Fruit fly (Drosophila melanogaster) whole organism, embryonic: ENCODE measurements around the gene CG1161.

Experiments used
- Awh ChIP-seq: fragments of 200-800 bp; sonication (Bioruptor generic); IDR thresholded peaks from 2 replicates; pipeline ENCODE4, ENCODE4 v1.3.6; 2022; ENCODE audit warnings: missing biosample characterization, missing genetic modification characterization
- Bgb ChIP-seq: fragments of 200-800 bp; sonication (Bioruptor generic); IDR thresholded peaks from 2 replicates; pipeline ENCODE4 v1.3.6; 2022; ENCODE audit warnings: missing biosample characterization, missing genetic modification characterization; ENCODE audit not compliant: partially characterized antibody
- Bteb2 ChIP-seq: fragments of 200-800 bp; sonication (Bioruptor generic); optimal IDR thresholded peaks from 2 replicates; lab custom pipeline; 2016; ENCODE audit warnings: missing biosample characterization, missing genetic modification characterization
- CG10366 ChIP-seq: fragments of 200-800 bp; sonication (Bioruptor generic); IDR thresholded peaks from 2 replicates; pipeline ENCODE4 v1.3.6; 2022; ENCODE audit warnings: missing biosample characterization, missing genetic modification characterization
- CG11398 ChIP-seq: fragments of 200-800 bp; sonication (Bioruptor generic); optimal IDR thresholded peaks from 2 replicates; lab custom pipeline; 2016; ENCODE audit warnings: missing biosample characterization, missing genetic modification characterization
- CG11504 ChIP-seq: fragments of 200-800 bp; sonication (Bioruptor generic); optimal IDR thresholded peaks from 3 replicates; lab custom pipeline; 2019; ENCODE audit warnings: missing biosample characterization, mild to moderate bottlenecking, missing genetic modification characterization, moderate library complexity
- CG12155 ChIP-seq: fragments of 200-800 bp; sonication (Bioruptor generic); optimal IDR thresholded peaks from 3 replicates; lab custom pipeline; 2016; ENCODE audit warnings: missing biosample characterization, missing genetic modification characterization
- CG13287 ChIP-seq: fragments of 200-800 bp; sonication (Bioruptor generic); IDR thresholded peaks from 2 replicates; pipeline ENCODE4 v1.3.6; 2022; ENCODE audit warnings: missing biosample characterization, missing genetic modification characterization; ENCODE audit not compliant: partially characterized antibody
- CG15479 ChIP-seq: fragments of 200-800 bp; sonication (Bioruptor generic); optimal IDR thresholded peaks from 3 replicates; lab custom pipeline; 2019; ENCODE audit warnings: missing biosample characterization, mild to moderate bottlenecking, missing genetic modification characterization, moderate library complexity
- CG1603 ChIP-seq: fragments of 200-800 bp; sonication (Bioruptor generic); optimal IDR thresholded peaks from 2 replicates; lab custom pipeline; 2019; ENCODE audit warnings: missing biosample characterization, mild to moderate bottlenecking, missing genetic modification characterization, moderate library complexity
- CG17912 ChIP-seq: fragments of 200-800 bp; sonication (Bioruptor generic); optimal IDR thresholded peaks from 2 replicates; lab custom pipeline; 2018; ENCODE audit warnings: missing biosample characterization, mild to moderate bottlenecking, missing genetic modification characterization
- CG2129 ChIP-seq: fragments of 200-800 bp; sonication (Bioruptor generic); IDR thresholded peaks from 2 replicates; pipeline ENCODE4 v1.3.6; 2022; ENCODE audit warnings: missing biosample characterization, missing genetic modification characterization; ENCODE audit not compliant: partially characterized antibody
- CG4328 ChIP-seq: fragments of 200-800 bp; sonication (Bioruptor generic); optimal IDR thresholded peaks from 3 replicates; lab custom pipeline; 2017; ENCODE audit warnings: missing biosample characterization, missing genetic modification reagents, missing genetic modification characterization
- CG4617 ChIP-seq: fragments of 200-800 bp; sonication (Bioruptor generic); optimal IDR thresholded peaks from 3 replicates; lab custom pipeline; 2016; ENCODE audit warnings: missing biosample characterization, missing genetic modification characterization, borderline replicate concordance
- CG7372 ChIP-seq: fragments of 200-800 bp; sonication (Bioruptor generic); IDR thresholded peaks from 2 replicates; pipeline ENCODE4 v1.3.6; 2022; ENCODE audit warnings: missing biosample characterization, missing genetic modification characterization
- CG8290 ChIP-seq, 3 experiments: fragments of 200-800 bp; sonication (Bioruptor generic); optimal IDR thresholded peaks; 2 replicates each; lab custom pipeline; 2016 to 2019; ENCODE audit warnings: missing biosample characterization in 3 of 3, missing genetic modification characterization in 3 of 3, mild to moderate bottlenecking in 2 of 3, moderate library complexity in 1 of 3
- Dad ChIP-seq: fragments of 200-800 bp; sonication (Bioruptor generic); optimal IDR thresholded peaks from 3 replicates; lab custom pipeline; 2016; ENCODE audit warnings: missing biosample characterization, missing genetic modification characterization
- Dll ChIP-seq: fragments of 200-800 bp; sonication (Bioruptor generic); IDR thresholded peaks from 4 replicates; pipeline ENCODE4 v1.3.6; 2022; ENCODE audit warnings: missing biosample characterization, missing genetic modification characterization; ENCODE audit not compliant: partially characterized antibody
- E2f1 ChIP-seq: fragments of 200-800 bp; sonication (Bioruptor generic); IDR thresholded peaks from 2 replicates; pipeline ENCODE4 v1.3.6; 2022; ENCODE audit warnings: missing biosample characterization, missing genetic modification characterization
- Fer1 ChIP-seq: fragments of 200-800 bp; sonication (Bioruptor generic); optimal IDR thresholded peaks from 2 replicates; lab custom pipeline; 2017; ENCODE audit warnings: missing biosample characterization, mild to moderate bottlenecking, missing genetic modification characterization
- Fer3 ChIP-seq: fragments of 200-800 bp; sonication (Bioruptor generic); optimal IDR thresholded peaks from 2 replicates; lab custom pipeline; 2018; ENCODE audit warnings: missing biosample characterization, mild to moderate bottlenecking, missing genetic modification characterization, moderate library complexity
- Hsf ChIP-seq: fragments of 200-800 bp; sonication (Bioruptor generic); optimal IDR thresholded peaks from 3 replicates; lab custom pipeline; 2016; ENCODE audit warnings: missing biosample characterization, missing genetic modification characterization
- Kr ChIP-seq: fragments of 200-800 bp; sonication (Bioruptor generic); optimal IDR thresholded peaks from 2 replicates; lab custom pipeline; 2017; ENCODE audit warnings: missing biosample characterization, mild to moderate bottlenecking, missing genetic modification characterization
- NfI ChIP-seq: fragments of 200-800 bp; sonication (Bioruptor generic); optimal IDR thresholded peaks from 3 replicates; lab custom pipeline; 2018; ENCODE audit warnings: missing biosample characterization, mild to moderate bottlenecking, missing genetic modification characterization, moderate library complexity
- Oaz ChIP-seq: fragments of 200-800 bp; sonication (Bioruptor generic); IDR thresholded peaks from 2 replicates; pipeline ENCODE4 v1.3.6; 2022; ENCODE audit warnings: missing biosample characterization, missing genetic modification characterization
- Pdp1 ChIP-seq, 2 experiments: fragments of 200-800 bp; sonication (Bioruptor generic); optimal IDR thresholded peaks; 3 replicates each; lab custom pipeline; 2016; ENCODE audit warnings: missing biosample characterization in 2 of 2, missing genetic modification characterization in 2 of 2, mild to moderate bottlenecking in 1 of 2, moderate library complexity in 1 of 2
- Poxn ChIP-seq: fragments of 200-800 bp; sonication (Bioruptor generic); IDR thresholded peaks from 2 replicates; pipeline ENCODE4 v1.3.6; 2022; ENCODE audit warnings: missing biosample characterization, missing genetic modification characterization
- aop ChIP-seq: fragments of 200-800 bp; sonication (Bioruptor generic); IDR thresholded peaks from 2 replicates; pipeline ENCODE4 v1.3.6; 2022; ENCODE audit warnings: missing biosample characterization, missing genetic modification characterization
- ato ChIP-seq: fragments of 200-800 bp; sonication (Bioruptor generic); IDR thresholded peaks from 2 replicates; pipeline ENCODE4 v1.3.6; 2022; ENCODE audit warnings: missing biosample characterization, missing genetic modification characterization; ENCODE audit not compliant: partially characterized antibody
- cas ChIP-seq: fragments of 200-800 bp; sonication (Bioruptor generic); IDR thresholded peaks from 2 replicates; pipeline ENCODE4 v1.3.6; 2022; ENCODE audit warnings: missing biosample characterization, missing genetic modification characterization
- dimm ChIP-seq: fragments of 200-800 bp; sonication (Bioruptor generic); IDR thresholded peaks from 2 replicates; pipeline ENCODE4 v1.3.6; 2022; ENCODE audit warnings: missing biosample characterization, missing genetic modification characterization
- grn ChIP-seq: fragments of 200-800 bp; sonication (Bioruptor generic); optimal IDR thresholded peaks from 3 replicates; lab custom pipeline; 2017; ENCODE audit warnings: missing biosample characterization, missing genetic modification characterization
- nerfin-2 ChIP-seq: fragments of 200-800 bp; sonication (Bioruptor generic); IDR thresholded peaks from 2 replicates; pipeline ENCODE4 v1.3.6; 2022; ENCODE audit warnings: missing biosample characterization, missing genetic modification characterization; ENCODE audit not compliant: partially characterized antibody
- org-1 ChIP-seq: fragments of 200-800 bp; sonication (Bioruptor generic); optimal IDR thresholded peaks from 2 replicates; lab custom pipeline; 2017; ENCODE audit warnings: missing biosample characterization, missing genetic modification characterization
- otp ChIP-seq: fragments of 200-800 bp; sonication (Bioruptor generic); IDR thresholded peaks from 3 replicates; pipeline ENCODE4, ENCODE4 v1.3.6; 2022; ENCODE audit warnings: missing biosample characterization, missing genetic modification characterization
- psq ChIP-seq: fragments of 200-800 bp; sonication (Bioruptor generic); optimal IDR thresholded peaks from 2 replicates; lab custom pipeline; 2017; ENCODE audit warnings: missing biosample characterization, missing genetic modification characterization
- repo ChIP-seq: fragments of 200-800 bp; sonication (Bioruptor generic); optimal IDR thresholded peaks from 2 replicates; lab custom pipeline; 2016; ENCODE audit warnings: missing biosample characterization, missing genetic modification characterization
- slou ChIP-seq: fragments of 200-800 bp; sonication (Bioruptor generic); optimal IDR thresholded peaks from 3 replicates; lab custom pipeline; 2016; ENCODE audit warnings: missing biosample characterization, missing genetic modification characterization
- stc ChIP-seq: fragments of 200-800 bp; sonication (Bioruptor generic); IDR thresholded peaks from 2 replicates; pipeline ENCODE4 v1.3.6; 2022; ENCODE audit warnings: missing biosample characterization, missing genetic modification characterization
- sug ChIP-seq: fragments of 200-800 bp; optimal IDR thresholded peaks from 2 replicates; lab custom pipeline; 2019; ENCODE audit warnings: missing biosample characterization, mild to moderate bottlenecking, missing genetic modification characterization, moderate library complexity
- trem ChIP-seq: fragments of 200-800 bp; optimal IDR thresholded peaks from 3 replicates; lab custom pipeline; 2019; ENCODE audit warnings: missing biosample characterization, mild to moderate bottlenecking, missing genetic modification characterization, moderate library complexity
- vnd ChIP-seq: fragments of 200-800 bp; sonication (Bioruptor generic); IDR thresholded peaks from 3 replicates; pipeline ENCODE4 v1.3.6; 2022; ENCODE audit warnings: missing biosample characterization, missing genetic modification characterization; ENCODE audit not compliant: partially characterized antibody
- wor ChIP-seq: fragments of 200-800 bp; sonication (Bioruptor generic); IDR thresholded peaks from 2 replicates; pipeline ENCODE4 v1.3.6; 2022; ENCODE audit warnings: missing biosample characterization, missing genetic modification characterization
- zen ChIP-seq: fragments of 200-800 bp; sonication (Bioruptor generic); optimal IDR thresholded peaks from 3 replicates; lab custom pipeline; 2018; ENCODE audit warnings: missing biosample characterization, mild to moderate bottlenecking, missing genetic modification characterization, moderate library complexity

The CG1161 gene

DNA sequence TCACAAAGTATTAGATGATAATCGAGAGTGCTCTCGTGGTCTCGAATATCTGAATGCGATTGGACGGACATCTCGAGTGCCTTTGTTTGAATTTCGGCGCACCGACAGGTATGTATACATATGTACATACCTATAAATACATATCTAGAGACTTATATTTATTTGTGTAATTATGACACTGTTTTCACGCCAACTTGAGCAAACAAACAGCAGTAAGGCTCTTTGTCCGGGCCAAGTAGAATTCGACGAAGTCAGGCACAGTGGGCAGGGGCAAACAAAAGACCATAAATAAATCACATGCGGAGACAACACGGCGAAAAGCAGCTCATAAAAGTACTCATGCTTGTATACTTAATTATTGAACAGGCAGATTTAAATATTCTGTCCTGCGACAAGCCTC, 34.2 kb upstream of the CG1161 start (continued):
- TF ChIP-seq trem (tag; lab: Kevin White, UChicago), result no peak
- no peak for TF ChIP-seq nerfin-2 (GFP tag; lab: Robert Waterston, UW)
- no peak for TF ChIP-seq Awh
- TF ChIP-seq CG4328 (GFP tag; lab: Kevin White, UChicago), result no peak
- TF ChIP-seq sug (tag; lab: Kevin White, UChicago), result no peak
- no peak for TF ChIP-seq dimm (GFP tag; lab: Robert Waterston, UW)
- no peak for TF ChIP-seq CG11504
- TF ChIP-seq CG13287 (GFP tag; lab: Robert Waterston, UW), result no peak
- TF ChIP-seq CG7372 (GFP tag; lab: Robert Waterston, UW), result no peak
- peak; percentile 32 for TF ChIP-seq CG1603 (tag; lab: Kevin White, UChicago)
- no peak for TF ChIP-seq Dll
- no peak for TF ChIP-seq CG2129
- TF ChIP-seq E2f1, result no peak
- no peak for TF ChIP-seq NfI (GFP tag; lab: Kevin White, UChicago)
- no peak for TF ChIP-seq CG11398 (GFP tag; lab: Kevin White, UChicago)
- TF ChIP-seq Poxn (GFP tag; lab: Robert Waterston, UW), result no peak
- no peak for TF ChIP-seq repo (GFP tag; lab: Kevin White, UChicago)
- TF ChIP-seq Pdp1 (GFP tag; optimal IDR thresholded peaks at IDR 0.05; lab: Kevin White, UChicago), result peak in 1 of 2 experiments; percentile 25
- peak; percentile 26 for TF ChIP-seq Kr (GFP tag; lab: Kevin White, UChicago)
- no peak for TF ChIP-seq Bteb2 (GFP tag; lab: Kevin White, UChicago)
- TF ChIP-seq cas (GFP tag; lab: Robert Waterston, UW), result no peak
- TF ChIP-seq CG10366, result no peak
- peak; percentile 7 for TF ChIP-seq CG15479 (GFP tag; lab: Kevin White, UChicago)
- TF ChIP-seq CG8290 (GFP tag; optimal IDR thresholded peaks at IDR 0.05; lab: Kevin White, UChicago), result no peak
- peak in 1 of 2 experiments; percentile 30 for TF ChIP-seq CG8290 (tag; optimal IDR thresholded peaks at IDR 0.05; lab: Kevin White, UChicago)
- TF ChIP-seq psq, result no peak
- no peak for TF ChIP-seq aop
- no peak for TF ChIP-seq Fer3 (tag; lab: Kevin White, UChicago)
- no peak for TF ChIP-seq CG4617
- TF ChIP-seq Oaz (GFP tag; lab: Robert Waterston, UW), result no peak
- no peak for TF ChIP-seq stc (GFP tag; lab: Robert Waterston, UW)
- TF ChIP-seq grn, result peak; percentile 21
- no peak for TF ChIP-seq Hsf
- no peak for TF ChIP-seq Dad
- no peak for TF ChIP-seq org-1 (GFP tag; lab: Kevin White, UChicago)
- TF ChIP-seq wor (GFP tag; lab: Robert Waterston, UW), result no peak
- TF ChIP-seq vnd, result no peak
- TF ChIP-seq Bgb, result no peak
- TF ChIP-seq otp (GFP tag; lab: Robert Waterston, UW), result 0 out of 3 replicates have a peak, but pooled peaks have one; percentile 11
- peak; percentile 20 for TF ChIP-seq Fer1 (GFP tag; lab: Kevin White, UChicago)
- TF ChIP-seq CG17912 (GFP tag; lab: Kevin White, UChicago), result no peak
- peak; percentile 46 for TF ChIP-seq zen (tag; lab: Kevin White, UChicago)
- TF ChIP-seq ato (GFP tag; lab: Robert Waterston, UW), result no peak
- no peak for TF ChIP-seq CG12155 (GFP tag; lab: Kevin White, UChicago)
- no peak for TF ChIP-seq slou (GFP tag; lab: Kevin White, UChicago)
- TF ChIP-seq, all 482 proteins: peak for 53
